Worm (Caenorhabditis elegans) whole organism, young adult: ENCODE results near the gene C02F5.2.

Experiments used
- B0261.1 ChIP-seq: sonication (generic microtip); optimal IDR thresholded peaks from 2 replicates; lab custom pipeline; 2016; ENCODE audit warnings: mild to moderate bottlenecking, missing genetic modification characterization, moderate library complexity, missing compliant biosample characterization
- C06A6.2 ChIP-seq: fragments of 200-800 bp; sonication (Bioruptor generic); conservative IDR thresholded peaks from 2 replicates; pipeline ENCODE4 v1.3.6; 2022; ENCODE audit warnings: missing genetic modification characterization, missing compliant biosample characterization
- C17E4.6 ChIP-seq: fragments of 200-800 bp; sonication (Bioruptor generic); IDR thresholded peaks from 2 replicates; pipeline ENCODE4 v1.3.6; 2022; ENCODE audit warnings: missing genetic modification reagents, missing genetic modification characterization, missing compliant biosample characterization
- F10E7.11 ChIP-seq: sonication (generic microtip); optimal IDR thresholded peaks from 2 replicates; lab custom pipeline; 2017; ENCODE audit warnings: mild to moderate bottlenecking, missing genetic modification characterization, moderate library complexity, missing compliant biosample characterization
- F23B12.7 ChIP-seq: sonication (generic microtip); optimal IDR thresholded peaks from 2 replicates; lab custom pipeline; 2017; ENCODE audit warnings: missing genetic modification characterization, mild to moderate bottlenecking, missing compliant biosample characterization, antibody characterized with exemption, moderate library complexity; ENCODE audit not compliant: insufficient read depth
- Y79H2A.3 ChIP-seq: fragments of 200-800 bp; sonication (Bioruptor generic); conservative IDR thresholded peaks from 2 replicates; pipeline ENCODE4 v1.3.6; 2022; ENCODE audit warnings: missing genetic modification reagents, missing genetic modification characterization, missing compliant biosample characterization
- ZK185.1 ChIP-seq: sonication (generic microtip); optimal IDR thresholded peaks from 2 replicates; lab custom pipeline; 2016; ENCODE audit warnings: mild to moderate bottlenecking, missing genetic modification characterization, missing compliant biosample characterization; ENCODE audit not compliant: poor library complexity, severe bottlenecking
- akir-1 ChIP-seq: fragments of 200-800 bp; sonication (Bioruptor generic); optimal IDR thresholded peaks from 2 replicates; lab custom pipeline; 2018; ENCODE audit warnings: mild to moderate bottlenecking, missing genetic modification characterization, moderate library complexity, missing compliant biosample characterization
- aptf-2 ChIP-seq: fragments of 200-800 bp; sonication (Bioruptor generic); conservative IDR thresholded peaks from 2 replicates; pipeline ENCODE4 v1.3.6; 2022; ENCODE audit warnings: missing genetic modification reagents, missing genetic modification characterization, missing compliant biosample characterization
- attf-5 ChIP-seq: fragments of 200-800 bp; sonication (Bioruptor generic); optimal IDR thresholded peaks from 2 replicates; lab custom pipeline; 2018; ENCODE audit warnings: mild to moderate bottlenecking, missing genetic modification characterization, missing compliant biosample characterization
- attf-6 ChIP-seq: fragments of 200-800 bp; sonication (Bioruptor generic); IDR thresholded peaks from 2 replicates; pipeline ENCODE4 v1.3.6; 2022; ENCODE audit warnings: missing genetic modification reagents, missing genetic modification characterization, missing compliant biosample characterization
- bed-2 ChIP-seq: fragments of 200-800 bp; sonication (Bioruptor generic); IDR thresholded peaks from 2 replicates; pipeline ENCODE4 v1.3.6; 2022; ENCODE audit warnings: missing genetic modification reagents, missing genetic modification characterization, missing compliant biosample characterization
- ceh-58 ChIP-seq: fragments of 200-800 bp; sonication (Bioruptor generic); IDR thresholded peaks from 2 replicates; pipeline ENCODE4 v1.3.6; 2022; ENCODE audit warnings: missing genetic modification characterization, missing compliant biosample characterization
- ceh-79 ChIP-seq: sonication (generic microtip); optimal IDR thresholded peaks from 2 replicates; lab custom pipeline; 2017; ENCODE audit warnings: mild to moderate bottlenecking, missing genetic modification characterization, missing compliant biosample characterization
- chd-7 ChIP-seq: sonication (generic microtip); optimal IDR thresholded peaks from 2 replicates; lab custom pipeline; 2016; ENCODE audit warnings: mild to moderate bottlenecking, missing genetic modification characterization, moderate library complexity, missing compliant biosample characterization
- dox-1 ChIP-seq: fragments of 200-800 bp; sonication (Bioruptor generic); IDR thresholded peaks from 2 replicates; pipeline ENCODE4 v1.3.6; 2022; ENCODE audit warnings: missing genetic modification reagents, missing genetic modification characterization, missing compliant biosample characterization
- egl-18 ChIP-seq: fragments of 200-800 bp; sonication (Bioruptor generic); IDR thresholded peaks from 2 replicates; pipeline ENCODE4 v1.3.6; 2022; ENCODE audit warnings: missing genetic modification reagents, missing genetic modification characterization, missing compliant biosample characterization
- hmg-1.2 ChIP-seq: fragments of 200-800 bp; sonication (Bioruptor generic); IDR thresholded peaks from 2 replicates; pipeline ENCODE4 v1.3.6; 2022; ENCODE audit warnings: missing genetic modification reagents, missing genetic modification characterization, missing compliant biosample characterization
- let-526 ChIP-seq: fragments of 200-800 bp; sonication (Bioruptor generic); IDR thresholded peaks from 2 replicates; pipeline ENCODE4 v1.3.6; 2022; ENCODE audit warnings: missing genetic modification reagents, missing genetic modification characterization, missing compliant biosample characterization
- lin-35 ChIP-seq, 3 experiments: fragments of 150-350 bp in 2 of 3; sonication (generic microtip) in 1 of 3; optimal IDR thresholded peaks; 2 replicates each; lab custom pipeline; 2014 to 2018; ENCODE audit warnings: missing biosample characterization in 3 of 3, missing genetic modification characterization in 3 of 3, missing genetic modification reagents in 3 of 3
- lsl-1 ChIP-seq: fragments of 200-800 bp; sonication (Bioruptor generic); optimal IDR thresholded peaks from 2 replicates; lab custom pipeline; 2018; ENCODE audit warnings: mild to moderate bottlenecking, missing genetic modification characterization, moderate library complexity, missing compliant biosample characterization
- mcd-1 ChIP-seq: fragments of 200-800 bp; sonication (Bioruptor generic); IDR thresholded peaks from 2 replicates; pipeline ENCODE4 v1.3.6; 2022; ENCODE audit warnings: missing genetic modification reagents, missing genetic modification characterization, missing compliant biosample characterization
- nfya-1 ChIP-seq: sonication (generic microtip); optimal IDR thresholded peaks from 2 replicates; lab custom pipeline; 2017; ENCODE audit warnings: antibody characterized with exemption, missing compliant biosample characterization, missing genetic modification characterization, borderline replicate concordance; ENCODE audit not compliant: insufficient read depth
- nhr-120 ChIP-seq: fragments of 200-800 bp; sonication (Bioruptor generic); IDR thresholded peaks from 2 replicates; pipeline ENCODE4 v1.3.6; 2022; ENCODE audit warnings: missing genetic modification characterization, missing compliant biosample characterization
- nhr-80 ChIP-seq: sonication (generic microtip); optimal IDR thresholded peaks from 2 replicates; lab custom pipeline; 2016; ENCODE audit warnings: missing genetic modification characterization, missing compliant biosample characterization
- nhr-90 ChIP-seq: sonication (generic microtip); optimal IDR thresholded peaks from 2 replicates; lab custom pipeline; 2016; ENCODE audit warnings: missing genotype, mild to moderate bottlenecking, missing genetic modification characterization, missing compliant biosample characterization
- sdz-38 ChIP-seq: sonication (generic microtip); optimal IDR thresholded peaks from 2 replicates; lab custom pipeline; 2016; ENCODE audit warnings: missing genotype, missing genetic modification characterization, missing compliant biosample characterization
- snpc-1.1 ChIP-seq: sonication (generic microtip); optimal IDR thresholded peaks from 2 replicates; lab custom pipeline; 2017; ENCODE audit warnings: missing genetic modification characterization, mild to moderate bottlenecking, missing compliant biosample characterization, antibody characterized with exemption, moderate library complexity, missing genotype, missing genetic modification reagents; ENCODE audit not compliant: insufficient read depth
- snpc-1.3 ChIP-seq: sonication (generic microtip); optimal IDR thresholded peaks from 2 replicates; lab custom pipeline; 2017; ENCODE audit warnings: missing genetic modification characterization, mild to moderate bottlenecking, missing compliant biosample characterization, antibody characterized with exemption, moderate library complexity, missing genotype, missing genetic modification reagents; ENCODE audit not compliant: insufficient read depth
- tbp1 ChIP-seq: fragments of 200-800 bp; sonication (Bioruptor generic); optimal IDR thresholded peaks from 2 replicates; lab custom pipeline; 2018; ENCODE audit warnings: mild to moderate bottlenecking, missing genetic modification characterization, missing compliant biosample characterization
- unc-130 ChIP-seq: sonication (generic microtip); optimal IDR thresholded peaks from 2 replicates; lab custom pipeline; 2016; ENCODE audit warnings: missing genetic modification reagents, missing genetic modification characterization, missing compliant biosample characterization
- xnd-1 ChIP-seq: sonication (generic microtip); optimal IDR thresholded peaks from 2 replicates; lab custom pipeline; 2016; ENCODE audit warnings: missing genotype, missing genetic modification reagents, missing genetic modification characterization, missing compliant biosample characterization
- ztf-18 ChIP-seq: sonication (generic microtip); optimal IDR thresholded peaks from 2 replicates; lab custom pipeline; 2016; ENCODE audit warnings: missing genotype, mild to moderate bottlenecking, missing genetic modification characterization, missing compliant biosample characterization
- ztf-22 ChIP-seq: fragments of 200-800 bp; sonication (Bioruptor generic); optimal IDR thresholded peaks from 2 replicates; lab custom pipeline; 2018; ENCODE audit warnings: mild to moderate bottlenecking, missing genetic modification characterization, moderate library complexity, missing compliant biosample characterization
- ztf-26 ChIP-seq: sonication (generic microtip); optimal IDR thresholded peaks from 2 replicates; lab custom pipeline; 2017; ENCODE audit warnings: missing genetic modification characterization, missing compliant biosample characterization
- ztf-6 ChIP-seq: fragments of 200-800 bp; sonication (Bioruptor generic); IDR thresholded peaks from 2 replicates; pipeline ENCODE4 v1.3.6; 2022; ENCODE audit warnings: missing genetic modification reagents, missing genetic modification characterization, missing compliant biosample characterization

Gene C02F5.2

DNA sequence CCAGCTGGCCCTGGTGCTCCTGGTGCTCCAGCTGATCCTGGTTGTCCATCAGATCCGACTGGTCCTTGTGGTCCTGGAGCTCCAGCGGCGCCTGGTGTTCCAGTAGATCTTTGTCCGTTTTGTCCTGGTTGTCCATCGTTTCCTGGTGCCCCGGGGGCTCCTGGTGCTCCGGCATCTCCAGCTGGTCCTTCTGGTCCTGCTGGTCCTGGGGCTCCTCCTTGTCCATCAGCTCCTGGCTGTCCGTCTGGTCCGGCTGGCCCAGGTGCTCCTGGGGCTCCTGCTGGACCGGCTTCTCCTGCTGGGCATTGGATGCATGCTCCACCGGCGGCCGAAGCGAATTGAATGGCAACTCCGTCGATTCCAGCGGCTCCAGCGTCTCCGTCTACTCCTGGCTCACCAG, 13.2 kb downstream of the C02F5.2 start (continued):
- TF ChIP-seq mcd-1 (peak; percentile 27; the same call in 1 of the 2 replicates), let-526 (no peak), bed-2 (no peak), C17E4.6 (GFP tag; lab: Robert Waterston, UW) (no peak), ztf-18 (no peak)

- TF ChIP-seq sdz-38 (tag; lab: Kevin White, UChicago) (no peak), snpc-1.3 (no peak), hmg-1.2 (no peak), ceh-58 (GFP tag; lab: Robert Waterston, UW) (no peak), ztf-26 (tag; lab: Kevin White, UChicago) (no peak), ceh-79 (no peak)
- TF ChIP-seq, all 124 proteins: peak for 0
These were observed 14.0 kb downstream of the C02F5.2 start, which contains the start of gene col-91 for ce11 chrIII:8263377-8263776. TSS of gene col-91 (minus strand) at chrIII:8263664.

- TF ChIP-seq mcd-1 (peak; percentile 86), nhr-90 (no peak)
These were observed 16.3 kb downstream of the C02F5.2 start, which contains the start of gene mrps-9 for ce11 chrIII:8265753-8266152. TSS of gene mrps-9 (plus strand) at chrIII:8266062.

DNA sequence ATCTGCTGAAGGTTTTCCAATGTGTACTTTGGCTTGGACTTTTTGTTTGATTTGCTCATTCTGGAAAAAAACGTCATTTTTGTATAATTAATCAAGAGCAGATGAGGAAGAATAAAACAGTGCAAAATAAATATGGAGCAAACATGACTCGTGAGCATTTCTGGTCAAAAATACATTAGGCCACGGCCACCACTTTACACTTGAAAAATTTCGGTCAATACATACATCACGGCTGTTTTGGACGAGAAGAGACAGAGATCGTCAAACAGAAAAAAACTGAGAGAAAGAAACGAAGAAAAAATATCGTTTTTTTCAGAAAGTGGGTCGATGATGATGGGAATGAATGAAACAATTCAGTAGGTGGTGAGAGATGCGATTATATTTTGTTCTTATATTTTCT, 18.9 kb downstream of the C02F5.2 start, which contains the start of the genes F09G8.7 and crn-7:
TSS of gene F09G8.7 (minus strand) at position 60 of the 400 bp plus-strand sequence.
TSS of gene crn-7 (plus strand) at position 236 of the 400 bp plus-strand sequence.
- TF ChIP-seq ztf-6 = no peak
- peak; percentile 29 for TF ChIP-seq F23B12.7 (tag; lab: Kevin White, UChicago)
- no peak for TF ChIP-seq aptf-2 (GFP tag; lab: Robert Waterston, UW)
- TF ChIP-seq xnd-1 = no peak
- no peak for TF ChIP-seq ZK185.1
- no peak for TF ChIP-seq sdz-38 (tag; lab: Kevin White, UChicago)
- TF ChIP-seq snpc-1.1 = no peak
- no peak for TF ChIP-seq unc-130
- TF ChIP-seq B0261.1 (tag; lab: Kevin White, UChicago) = no peak
- TF ChIP-seq C06A6.2 (GFP tag; lab: Robert Waterston, UW) = no peak
- TF ChIP-seq egl-18 (GFP tag; lab: Robert Waterston, UW) = no peak
- TF ChIP-seq lin-35 (GFP tag; optimal IDR thresholded peaks at IDR 0.05; lab: Kevin White, UChicago) = no peak
- 0 out of 2 replicates have a peak, but pooled peaks have one; percentile 21 for TF ChIP-seq mcd-1
- TF ChIP-seq tbp1 (GFP tag; lab: Kevin White, UChicago) = no peak
- TF ChIP-seq akir-1 (GFP tag; lab: Kevin White, UChicago) = no peak
- TF ChIP-seq chd-7 (tag; lab: Kevin White, UChicago) = no peak
- TF ChIP-seq dox-1 (GFP tag; lab: Robert Waterston, UW) = peak; percentile 35; the same call in 1 of the 2 replicates
- peak; percentile 44 for TF ChIP-seq attf-5
- no peak for TF ChIP-seq nhr-120
- no peak for TF ChIP-seq lsl-1 (GFP tag; lab: Kevin White, UChicago)
- no peak for TF ChIP-seq Y79H2A.3 (GFP tag; lab: Robert Waterston, UW)
- TF ChIP-seq ztf-22 (GFP tag; lab: Kevin White, UChicago) = no peak
- TF ChIP-seq F10E7.11 = no peak
- no peak for TF ChIP-seq nfya-1 (tag; lab: Kevin White, UChicago)
- TF ChIP-seq nhr-80 (tag; lab: Kevin White, UChicago) = peak; percentile 53
- no peak for TF ChIP-seq snpc-1.3
- TF ChIP-seq attf-6 (GFP tag; lab: Robert Waterston, UW) = no peak
- TF ChIP-seq, all 124 proteins: peak for 5
